Fruit fly (Drosophila melanogaster): Measurements from ENCODE around the gene CG42638.

DNA sequence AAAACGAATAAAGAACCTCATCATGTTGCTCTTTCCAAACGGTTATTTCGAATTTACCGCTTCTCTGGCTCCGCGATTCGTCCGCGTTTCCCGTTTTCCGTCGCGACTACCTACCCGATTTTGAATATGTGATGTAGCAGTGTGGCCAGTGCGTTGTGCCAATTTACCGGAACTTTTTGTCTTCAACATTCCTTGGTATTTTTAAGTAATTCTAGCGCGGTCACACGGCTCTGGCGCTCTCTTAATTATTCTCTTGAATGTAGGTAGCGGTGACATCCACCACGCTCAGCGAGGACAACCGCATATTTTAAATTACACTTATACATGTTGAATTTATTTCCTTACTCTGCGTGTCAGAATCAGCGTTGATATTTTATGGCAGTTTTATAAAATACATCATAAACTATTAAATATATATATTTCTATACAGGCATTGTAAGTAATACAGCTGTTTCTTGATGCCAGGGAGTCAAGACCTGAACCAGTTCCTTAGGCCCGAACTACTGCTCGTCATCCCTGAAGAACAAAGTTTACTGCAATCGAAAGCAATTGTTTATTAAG is 44.0 kb upstream of the CG42638 start, which contains the start of the genes CG42637, Gyc76C and SREBP:
- TF ChIP-seq kay (GFP tag; ENCODE audit: borderline replicate concordance) (peak; percentile 90), Mnt (GFP tag; optimal IDR thresholded peaks at IDR 0.05) (no peak), CG7101 (tag; optimal IDR thresholded peaks at IDR 0.05) (no peak), Hr96 (GFP tag; optimal IDR thresholded peaks at IDR 0.05) (no peak), CG12768 (GFP tag; optimal IDR thresholded peaks at IDR 0.05) (no peak), CG5204 (GFP tag; optimal IDR thresholded peaks at IDR 0.05) (no peak), CG33017 (tag; optimal IDR thresholded peaks at IDR 0.05) (no peak)
